Worm (Caenorhabditis elegans) whole organism, L4 larva: ENCODE measurements around the gene rfc-3.
A peak's percentile ranks its signal among the peaks of the same experiment; 100 is the strongest.

ENCODE experiments used
- F10B5.3 ChIP-seq: sonication (generic microtip); optimal IDR thresholded peaks from 2 replicates; lab custom pipeline; 2016; ENCODE audit warnings: mild to moderate bottlenecking, missing genetic modification characterization, missing compliant biosample characterization
- F26F4.8 ChIP-seq: fragments of 200-800 bp; sonication (Bioruptor generic); conservative IDR thresholded peaks from 2 replicates; pipeline ENCODE4 v1.3.6; 2022; ENCODE audit warnings: missing genetic modification characterization, missing compliant biosample characterization
- Y48G9A.11 ChIP-seq: fragments of 200-800 bp; sonication (Bioruptor generic); IDR thresholded peaks from 2 replicates; pipeline ENCODE4 v1.3.6; 2022; ENCODE audit warnings: missing genetic modification reagents, missing genetic modification characterization, missing compliant biosample characterization
- aly-2 ChIP-seq: sonication (generic microtip); optimal IDR thresholded peaks from 2 replicates; lab custom pipeline; 2018; ENCODE audit warnings: missing biosample characterization, missing genetic modification characterization
- ceh-32 ChIP-seq: sonication (generic microtip); optimal IDR thresholded peaks from 2 replicates; lab custom pipeline; 2016; ENCODE audit warnings: mild to moderate bottlenecking, missing genetic modification characterization, missing compliant biosample characterization; ENCODE audit not compliant: poor library complexity
- ceh-62 ChIP-seq: sonication (generic microtip); optimal IDR thresholded peaks from 2 replicates; lab custom pipeline; 2017; ENCODE audit warnings: missing biosample characterization, missing genetic modification characterization
- dmd-6 ChIP-seq: fragments of 200-800 bp; sonication (Bioruptor generic); IDR thresholded peaks from 2 replicates; pipeline ENCODE4 v1.3.6; 2022; ENCODE audit warnings: missing genetic modification reagents, missing genetic modification characterization, missing compliant biosample characterization
- duxl-1 ChIP-seq: sonication (generic microtip); optimal IDR thresholded peaks from 2 replicates; lab custom pipeline; 2016; ENCODE audit warnings: mild to moderate bottlenecking, missing genetic modification characterization, moderate library complexity, missing compliant biosample characterization; ENCODE audit not compliant: poor library complexity
- egl-43 ChIP-seq: fragments of 200-800 bp; sonication (Bioruptor generic); IDR thresholded peaks from 2 replicates; pipeline ENCODE4 v1.3.6; 2022; ENCODE audit warnings: missing genetic modification reagents, missing genetic modification characterization, missing compliant biosample characterization
- gei-8 ChIP-seq: fragments of 200-800 bp; sonication (Bioruptor generic); optimal IDR thresholded peaks from 2 replicates; lab custom pipeline; 2018; ENCODE audit warnings: mild to moderate bottlenecking, missing genetic modification characterization, missing compliant biosample characterization
- hif-1 ChIP-seq, 2 experiments: sonication (generic microtip); optimal IDR thresholded peaks; 2 replicates each; lab custom pipeline; 2016 to 2017; ENCODE audit warnings: missing compliant biosample characterization in 2 of 2, missing genetic modification characterization in 2 of 2, missing genetic modification reagents in 2 of 2, missing genotype in 2 of 2, mild to moderate bottlenecking in 1 of 2
- lim-7 ChIP-seq: fragments of 200-800 bp; sonication (Bioruptor generic); IDR thresholded peaks from 2 replicates; pipeline ENCODE4 v1.3.6; 2022; ENCODE audit warnings: missing genetic modification characterization, missing compliant biosample characterization
- lin-13 ChIP-seq: fragments of 150-350 bp; optimal IDR thresholded peaks from 2 replicates; lab custom pipeline; 2014; ENCODE audit warnings: missing biosample characterization, missing genetic modification reagents, missing genetic modification characterization
- lin-29 ChIP-seq: fragments of 200-800 bp; sonication (Bioruptor generic); IDR thresholded peaks from 2 replicates; pipeline ENCODE4 v1.3.6; 2022; ENCODE audit warnings: missing genetic modification reagents, missing genetic modification characterization, missing compliant biosample characterization
- lin-38 ChIP-seq: fragments of 200-800 bp; sonication (Bioruptor generic); IDR thresholded peaks from 2 replicates; pipeline ENCODE4 v1.3.6; 2022; ENCODE audit warnings: missing genetic modification reagents, missing genetic modification characterization, missing compliant biosample characterization
- lsy-2 ChIP-seq, 2 experiments: fragments of 150-350 bp in 1 of 2; sonication (generic microtip) in 1 of 2; optimal IDR thresholded peaks; 2 replicates each; lab custom pipeline; 2014 to 2017; ENCODE audit warnings: missing biosample characterization in 2 of 2, missing genetic modification characterization in 2 of 2
- mdl-1 ChIP-seq, 2 experiments: fragments of 150-350 bp in 1 of 2; sonication (generic microtip) in 1 of 2; optimal IDR thresholded peaks; 2 replicates each; lab custom pipeline; 2014 to 2017; ENCODE audit warnings: missing biosample characterization in 2 of 2, missing genetic modification characterization in 2 of 2
- mes-2 ChIP-seq: sonication (generic microtip); optimal IDR thresholded peaks from 2 replicates; lab custom pipeline; 2016; ENCODE audit warnings: missing genotype, mild to moderate bottlenecking, missing genetic modification characterization, missing compliant biosample characterization; ENCODE audit not compliant: poor library complexity, severe bottlenecking
- nhr-111 ChIP-seq: fragments of 200-800 bp; sonication (Bioruptor generic); optimal IDR thresholded peaks from 2 replicates; lab custom pipeline; 2018; ENCODE audit warnings: mild to moderate bottlenecking, missing genetic modification characterization, missing compliant biosample characterization
- nhr-25 ChIP-seq: sonication (generic microtip); optimal IDR thresholded peaks from 2 replicates; lab custom pipeline; 2017; ENCODE audit warnings: missing genetic modification characterization, mild to moderate bottlenecking, missing compliant biosample characterization, antibody characterized with exemption, moderate library complexity, borderline replicate concordance; ENCODE audit not compliant: insufficient read depth
- nhr-28 ChIP-seq: fragments of 150-350 bp; optimal IDR thresholded peaks from 2 replicates; lab custom pipeline; 2014; ENCODE audit warnings: missing biosample characterization, missing genetic modification characterization
- nhr-76 ChIP-seq: fragments of 150-350 bp; optimal IDR thresholded peaks from 2 replicates; lab custom pipeline; 2014; ENCODE audit warnings: missing biosample characterization, missing genetic modification characterization
- pha-4 ChIP-seq, 2 experiments: fragments of 150-350 bp in 1 of 2; fragments of 200-800 bp in 1 of 2; sonication (Bioruptor generic) in 1 of 2; IDR thresholded peaks in 1 of 2; optimal IDR thresholded peaks in 1 of 2; 2 replicates each; pipeline versions ENCODE4 v1.3.6 to Lab custom; 2014 to 2022; ENCODE audit warnings: missing genetic modification characterization in 2 of 2, missing genetic modification reagents in 2 of 2, missing biosample characterization in 1 of 2, missing compliant biosample characterization in 1 of 2
- rbr-2 ChIP-seq: sonication (generic microtip); optimal IDR thresholded peaks from 2 replicates; lab custom pipeline; 2016; ENCODE audit warnings: missing genotype, missing genetic modification characterization, missing compliant biosample characterization
- set-16 ChIP-seq: fragments of 200-800 bp; sonication (Bioruptor generic); IDR thresholded peaks from 2 replicates; pipeline ENCODE4 v1.3.6; 2022; ENCODE audit warnings: missing genetic modification reagents, missing genetic modification characterization, missing compliant biosample characterization
- snpc-4 ChIP-seq: fragments of 150-350 bp; optimal IDR thresholded peaks from 2 replicates; lab custom pipeline; 2014; ENCODE audit warnings: missing biosample characterization, missing genetic modification characterization
- tag-97 ChIP-seq: fragments of 200-800 bp; sonication (Bioruptor generic); IDR thresholded peaks from 2 replicates; pipeline ENCODE4 v1.3.6; 2022; ENCODE audit warnings: missing genetic modification characterization, missing compliant biosample characterization
- unc-39 ChIP-seq: sonication (generic microtip); optimal IDR thresholded peaks from 2 replicates; lab custom pipeline; 2017; ENCODE audit warnings: missing biosample characterization, missing genetic modification characterization
- unc-62 ChIP-seq, 3 experiments: fragments of 150-350 bp in 1 of 3; sonication (generic microtip); optimal IDR thresholded peaks in 2 of 3; peaks in 1 of 3; 1 replicate in 1 of 3; 2 replicates in 2 of 3; lab custom pipeline; 2014 to 2017; ENCODE audit warnings: missing biosample characterization in 3 of 3, missing genetic modification characterization in 3 of 3, missing genetic modification reagents in 3 of 3, missing genotype in 1 of 3
- vab-7 ChIP-seq: fragments of 200-800 bp; sonication (Bioruptor generic); IDR thresholded peaks from 2 replicates; pipeline ENCODE4 v1.3.6; 2022; ENCODE audit warnings: missing genetic modification reagents, missing genetic modification characterization, missing compliant biosample characterization
- zfp-3 ChIP-seq: fragments of 200-800 bp; sonication (Bioruptor generic); conservative IDR thresholded peaks from 2 replicates; pipeline ENCODE4 v1.3.6; 2022; ENCODE audit warnings: missing genetic modification reagents, missing genetic modification characterization, missing compliant biosample characterization
- zip-2 ChIP-seq: fragments of 150-350 bp; optimal IDR thresholded peaks from 2 replicates; lab custom pipeline; 2014; ENCODE audit warnings: missing biosample characterization, missing genetic modification characterization

rfc-3 gene

ce11 chrIV:13082836-13083763, 12.5 kb upstream of the rfc-3 start (continued):
- TF ChIP-seq gei-8 (GFP tag; lab: Kevin White, UChicago) (no peak), pha-4 (GFP tag; IDR thresholded peaks at IDR 0.05; lab: Robert Waterston, UW) (no peak), pha-4 (tag; optimal IDR thresholded peaks at IDR 0.05; lab: Kevin White, UChicago) (no peak), zfp-3 (GFP tag; lab: Robert Waterston, UW) (peak; percentile 51; the same call in 1 of the 2 replicates), lin-13 (GFP tag; lab: Kevin White, UChicago) (no peak), unc-39 (tag; lab: Kevin White, UChicago) (no peak), F10B5.3 (tag; lab: Kevin White, UChicago) (no peak), lim-7 (GFP tag; lab: Robert Waterston, UW) (0 out of 2 replicates have a peak, but pooled peaks have one; percentile 38), ceh-62 (tag; lab: Kevin White, UChicago) (no peak), zip-2 (no peak), tag-97 (no peak), dmd-6 (GFP tag; lab: Robert Waterston, UW) (0 out of 2 replicates have a peak, but pooled peaks have one; percentile 18), nhr-25 (peak; percentile 81), aly-2 (tag; lab: Kevin White, UChicago) (no peak), rbr-2 (tag; lab: Kevin White, UChicago) (no peak)

- TF ChIP-seq lin-29 (GFP tag; lab: Robert Waterston, UW) = no peak
- TF ChIP-seq unc-62 (GFP tag; optimal IDR thresholded peaks at IDR 0.05 in 1 of 2; lab: Kevin White, UChicago) = peak in 1 of 2 experiments; percentile 91
- TF ChIP-seq unc-62 (tag; optimal IDR thresholded peaks at IDR 0.05; lab: Kevin White, UChicago) = no peak
- TF ChIP-seq, all 104 proteins: peak for 1
Observed at ce11 chrIV:13085675-13086074, 9.9 kb upstream of the rfc-3 start.

ce11 chrIV:13086705-13087104, 8.9 kb upstream of the rfc-3 start, which contains the start of gene spin-2:
Gene spin-2 (plus strand): TSS chrIV:13087005.
- no peak for TF ChIP-seq lin-38
- TF ChIP-seq nhr-76 (tag; lab: Kevin White, UChicago) = no peak
- no peak for TF ChIP-seq mes-2 (tag; lab: Kevin White, UChicago)
- TF ChIP-seq Y48G9A.11 (GFP tag; lab: Robert Waterston, UW) = no peak
- no peak for TF ChIP-seq ceh-32 (tag; lab: Kevin White, UChicago)
- TF ChIP-seq gei-8 (GFP tag; lab: Kevin White, UChicago) = no peak
- TF ChIP-seq vab-7 (GFP tag; lab: Robert Waterston, UW) = no peak
- no peak for TF ChIP-seq hif-1 (tag; optimal IDR thresholded peaks at IDR 0.05; lab: Kevin White, UChicago)
- TF ChIP-seq nhr-111 = no peak
- TF ChIP-seq F10B5.3 (tag; lab: Kevin White, UChicago) = no peak
- no peak for TF ChIP-seq lsy-2 (tag; optimal IDR thresholded peaks at IDR 0.05; lab: Kevin White, UChicago)
- no peak for TF ChIP-seq duxl-1 (tag; lab: Kevin White, UChicago)
- no peak for TF ChIP-seq F26F4.8 (GFP tag; lab: Robert Waterston, UW)
- TF ChIP-seq mdl-1 (tag; optimal IDR thresholded peaks at IDR 0.05; lab: Kevin White, UChicago) = no peak
- no peak for TF ChIP-seq snpc-4
- TF ChIP-seq nhr-28 (tag; lab: Kevin White, UChicago) = no peak

- TF ChIP-seq egl-43 (GFP tag; lab: Robert Waterston, UW) (0 out of 2 replicates have a peak, but pooled peaks have one; percentile 5), set-16 (GFP tag; lab: Robert Waterston, UW) (peak; percentile 95), mes-2 (tag; lab: Kevin White, UChicago) (no peak)
- TF ChIP-seq, all 104 proteins: peak for 2
Observed at ce11 chrIV:13089671-13090242, 5.8 kb upstream of the rfc-3 start.
